Worm (Caenorhabditis elegans) whole organism, young adult: ENCODE measurements around the gene oac-51.
A peak's percentile ranks its signal among the peaks of the same experiment; 100 is the strongest.

ENCODE experiments used
- B0019.2 ChIP-seq: fragments of 200-800 bp; sonication (Bioruptor generic); conservative IDR thresholded peaks from 2 replicates; pipeline ENCODE4 v1.3.6; 2022; ENCODE audit warnings: missing genetic modification reagents, missing genetic modification characterization, missing compliant biosample characterization
- B0035.1 ChIP-seq: sonication (generic microtip); optimal IDR thresholded peaks from 2 replicates; lab custom pipeline; 2016; ENCODE audit warnings: missing genetic modification characterization, mild to moderate bottlenecking, missing compliant biosample characterization, missing genotype, missing genetic modification reagents
- B0336.3 ChIP-seq: fragments of 200-800 bp; sonication (Bioruptor generic); IDR thresholded peaks from 2 replicates; pipeline ENCODE4 v1.3.6; 2022; ENCODE audit warnings: missing genetic modification characterization, missing compliant biosample characterization
- C17E4.6 ChIP-seq: fragments of 200-800 bp; sonication (Bioruptor generic); IDR thresholded peaks from 2 replicates; pipeline ENCODE4 v1.3.6; 2022; ENCODE audit warnings: missing genetic modification reagents, missing genetic modification characterization, missing compliant biosample characterization
- F10E7.11 ChIP-seq: sonication (generic microtip); optimal IDR thresholded peaks from 2 replicates; lab custom pipeline; 2017; ENCODE audit warnings: mild to moderate bottlenecking, missing genetic modification characterization, moderate library complexity, missing compliant biosample characterization
- F23B12.7 ChIP-seq: sonication (generic microtip); optimal IDR thresholded peaks from 2 replicates; lab custom pipeline; 2017; ENCODE audit warnings: missing genetic modification characterization, mild to moderate bottlenecking, missing compliant biosample characterization, antibody characterized with exemption, moderate library complexity; ENCODE audit not compliant: insufficient read depth
- F39B2.1 ChIP-seq: fragments of 200-800 bp; sonication (Bioruptor generic); IDR thresholded peaks from 2 replicates; pipeline ENCODE4 v1.3.6; 2022; ENCODE audit warnings: missing genetic modification reagents, missing genetic modification characterization, missing compliant biosample characterization
- F49E8.2 ChIP-seq: sonication (generic microtip); optimal IDR thresholded peaks from 3 replicates; lab custom pipeline; 2017; ENCODE audit warnings: missing genetic modification characterization, mild to moderate bottlenecking, missing compliant biosample characterization, antibody characterized with exemption, moderate library complexity; ENCODE audit not compliant: insufficient read depth
- F55B11.4 ChIP-seq: sonication (generic microtip); optimal IDR thresholded peaks from 2 replicates; lab custom pipeline; 2016; ENCODE audit warnings: missing compliant biosample characterization, missing genetic modification characterization, borderline replicate concordance; ENCODE audit not compliant: insufficient read depth
- F57C9.4 ChIP-seq: sonication (generic microtip); optimal IDR thresholded peaks from 2 replicates; lab custom pipeline; 2017; ENCODE audit warnings: mild to moderate bottlenecking, missing genetic modification characterization, missing compliant biosample characterization
- ZK185.1 ChIP-seq: sonication (generic microtip); optimal IDR thresholded peaks from 2 replicates; lab custom pipeline; 2016; ENCODE audit warnings: mild to moderate bottlenecking, missing genetic modification characterization, missing compliant biosample characterization; ENCODE audit not compliant: poor library complexity, severe bottlenecking
- akir-1 ChIP-seq: fragments of 200-800 bp; sonication (Bioruptor generic); optimal IDR thresholded peaks from 2 replicates; lab custom pipeline; 2018; ENCODE audit warnings: mild to moderate bottlenecking, missing genetic modification characterization, moderate library complexity, missing compliant biosample characterization
- aptf-3 ChIP-seq: fragments of 200-800 bp; sonication (Bioruptor generic); IDR thresholded peaks from 2 replicates; pipeline ENCODE4 v1.3.6; 2022; ENCODE audit warnings: missing genetic modification characterization, missing compliant biosample characterization
- atf-7 ChIP-seq: sonication (generic microtip); optimal IDR thresholded peaks from 2 replicates; lab custom pipeline; 2017; ENCODE audit warnings: mild to moderate bottlenecking, missing genetic modification characterization, missing compliant biosample characterization
- bed-1 ChIP-seq: fragments of 200-800 bp; sonication (Bioruptor generic); IDR thresholded peaks from 2 replicates; pipeline ENCODE4 v1.3.6; 2022; ENCODE audit warnings: missing genetic modification reagents, missing genetic modification characterization, missing compliant biosample characterization
- cebp-1 ChIP-seq, 2 experiments: fragments of 200-800 bp in 1 of 2; sonication (Bioruptor generic) in 1 of 2; sonication (generic microtip) in 1 of 2; IDR thresholded peaks in 1 of 2; optimal IDR thresholded peaks in 1 of 2; 2 replicates each; pipeline versions ENCODE4 v1.3.6 to Lab custom; 2017 to 2022; ENCODE audit warnings: missing compliant biosample characterization in 2 of 2, missing genetic modification characterization in 2 of 2, mild to moderate bottlenecking in 1 of 2, missing genetic modification reagents in 1 of 2, moderate library complexity in 1 of 2
- ceh-27 ChIP-seq: fragments of 200-800 bp; sonication (Bioruptor generic); optimal IDR thresholded peaks from 2 replicates; lab custom pipeline; 2018; ENCODE audit warnings: mild to moderate bottlenecking, missing genetic modification characterization, moderate library complexity, missing compliant biosample characterization
- ceh-79 ChIP-seq: sonication (generic microtip); optimal IDR thresholded peaks from 2 replicates; lab custom pipeline; 2017; ENCODE audit warnings: mild to moderate bottlenecking, missing genetic modification characterization, missing compliant biosample characterization
- ets-4 ChIP-seq: fragments of 200-800 bp; sonication (Bioruptor generic); optimal IDR thresholded peaks from 2 replicates; lab custom pipeline; 2018; ENCODE audit warnings: mild to moderate bottlenecking, missing genetic modification characterization, missing compliant biosample characterization
- hlh-26 ChIP-seq: fragments of 200-800 bp; sonication (Bioruptor generic); conservative IDR thresholded peaks from 2 replicates; pipeline ENCODE4 v1.3.6; 2022; ENCODE audit warnings: missing genetic modification reagents, missing genetic modification characterization, missing compliant biosample characterization
- hmg-20 ChIP-seq: fragments of 200-800 bp; sonication (Bioruptor generic); IDR thresholded peaks from 2 replicates; pipeline ENCODE4 v1.3.6; 2022; ENCODE audit warnings: missing genetic modification reagents, missing genetic modification characterization, missing compliant biosample characterization
- lin-26 ChIP-seq: fragments of 200-800 bp; sonication (Bioruptor generic); IDR thresholded peaks from 2 replicates; pipeline ENCODE4 v1.3.6; 2022; ENCODE audit warnings: missing genetic modification reagents, missing genetic modification characterization, missing compliant biosample characterization
- lin-54 ChIP-seq: fragments of 200-800 bp; sonication (Bioruptor generic); optimal IDR thresholded peaks from 2 replicates; lab custom pipeline; 2018; ENCODE audit warnings: mild to moderate bottlenecking, missing genetic modification characterization, missing compliant biosample characterization
- lsy-27 ChIP-seq: sonication (generic microtip); optimal IDR thresholded peaks from 2 replicates; lab custom pipeline; 2017; ENCODE audit warnings: missing genetic modification characterization, mild to moderate bottlenecking, missing compliant biosample characterization, antibody characterized with exemption, missing genotype, borderline replicate concordance; ENCODE audit not compliant: insufficient read depth
- madf-3 ChIP-seq: fragments of 200-800 bp; sonication (Bioruptor generic); IDR thresholded peaks from 2 replicates; pipeline ENCODE4 v1.3.6; 2022; ENCODE audit warnings: missing genetic modification reagents, missing genetic modification characterization, missing compliant biosample characterization
- mel-28 ChIP-seq: sonication (generic microtip); optimal IDR thresholded peaks from 2 replicates; lab custom pipeline; 2016; ENCODE audit warnings: borderline replicate concordance, mild to moderate bottlenecking, missing genetic modification characterization, missing compliant biosample characterization
- nfyb-1 ChIP-seq: fragments of 200-800 bp; sonication (Bioruptor generic); IDR thresholded peaks from 2 replicates; pipeline ENCODE4 v1.3.6; 2022; ENCODE audit warnings: missing genetic modification reagents, missing genetic modification characterization, missing compliant biosample characterization
- nhr-80 ChIP-seq: sonication (generic microtip); optimal IDR thresholded peaks from 2 replicates; lab custom pipeline; 2016; ENCODE audit warnings: missing genetic modification characterization, missing compliant biosample characterization
- rpc-1 ChIP-seq, 2 experiments: fragments of 150-350 bp in 1 of 2; sonication (generic microtip) in 1 of 2; optimal IDR thresholded peaks; 2 replicates each; lab custom pipeline; 2014 to 2018; ENCODE audit warnings: missing biosample characterization in 1 of 2, missing genetic modification characterization in 1 of 2, missing genetic modification reagents in 1 of 2, missing genotype in 1 of 2
- snpc-4 ChIP-seq, 5 experiments: fragments of 150-350 bp in 1 of 5; sonication (generic microtip) in 4 of 5; optimal IDR thresholded peaks; 2 replicates each; lab custom pipeline; 2014 to 2018; ENCODE audit warnings: missing genetic modification characterization in 5 of 5, missing biosample characterization in 3 of 5, antibody characterized with exemption in 2 of 5, mild to moderate bottlenecking in 2 of 5, missing compliant biosample characterization in 2 of 5, missing genotype in 2 of 5, moderate library complexity in 2 of 5, missing genetic modification reagents in 1 of 5
- tbp1 ChIP-seq: fragments of 200-800 bp; sonication (Bioruptor generic); optimal IDR thresholded peaks from 2 replicates; lab custom pipeline; 2018; ENCODE audit warnings: mild to moderate bottlenecking, missing genetic modification characterization, missing compliant biosample characterization
- zfh-2 ChIP-seq: fragments of 200-800 bp; sonication (Bioruptor generic); conservative IDR thresholded peaks from 2 replicates; pipeline ENCODE4 v1.3.6; 2022; ENCODE audit warnings: missing genetic modification reagents, missing genetic modification characterization, missing compliant biosample characterization
- zim-3 ChIP-seq: sonication (generic microtip); optimal IDR thresholded peaks from 2 replicates; lab custom pipeline; 2017; ENCODE audit warnings: mild to moderate bottlenecking, missing genetic modification characterization, moderate library complexity, missing compliant biosample characterization
- ztf-22 ChIP-seq: fragments of 200-800 bp; sonication (Bioruptor generic); optimal IDR thresholded peaks from 2 replicates; lab custom pipeline; 2018; ENCODE audit warnings: mild to moderate bottlenecking, missing genetic modification characterization, moderate library complexity, missing compliant biosample characterization
- ztf-26 ChIP-seq: sonication (generic microtip); optimal IDR thresholded peaks from 2 replicates; lab custom pipeline; 2017; ENCODE audit warnings: missing genetic modification characterization, missing compliant biosample characterization
- ztf-28 ChIP-seq: fragments of 200-800 bp; sonication (Bioruptor generic); IDR thresholded peaks from 2 replicates; pipeline ENCODE4 v1.3.6; 2022; ENCODE audit warnings: missing genetic modification reagents, missing genetic modification characterization, missing compliant biosample characterization
- ztf-6 ChIP-seq: fragments of 200-800 bp; sonication (Bioruptor generic); IDR thresholded peaks from 2 replicates; pipeline ENCODE4 v1.3.6; 2022; ENCODE audit warnings: missing genetic modification reagents, missing genetic modification characterization, missing compliant biosample characterization

The oac-51 gene

DNA sequence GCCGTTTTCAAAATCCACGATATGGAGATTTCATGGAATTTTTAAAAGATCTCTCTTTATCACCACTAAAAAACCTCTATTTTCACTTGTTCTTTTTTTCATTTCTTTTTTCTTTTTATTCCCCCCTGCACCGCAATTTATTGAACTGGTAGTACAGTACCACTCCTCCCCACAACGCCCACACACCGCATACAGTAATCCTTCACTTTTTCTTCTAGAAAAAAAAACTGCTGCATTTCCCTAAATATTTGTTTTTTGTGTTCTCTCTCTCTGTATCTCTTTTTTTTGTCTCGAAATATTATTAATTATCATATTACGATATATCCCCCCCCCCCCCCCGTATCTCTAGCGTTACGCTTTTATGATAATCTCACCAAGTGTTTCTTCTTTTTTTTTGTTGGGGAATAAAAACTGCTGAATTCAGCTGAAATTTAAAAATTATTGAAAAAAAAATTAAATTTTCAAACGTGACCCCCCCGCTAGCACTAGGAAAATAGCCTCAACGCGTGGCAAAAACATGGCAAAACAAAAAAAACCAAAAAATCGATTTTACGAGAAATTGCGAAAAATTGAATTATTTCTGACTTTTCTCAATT is 19.7 kb upstream of the oac-51 start, which contains the start of gene Y24D9B.1 (continued):
- TF ChIP-seq ceh-79 (tag; lab: Kevin White, UChicago): no peak
- no peak for TF ChIP-seq hmg-20
- TF ChIP-seq lin-54 (GFP tag; lab: Kevin White, UChicago): peak; percentile 1
- no peak for TF ChIP-seq nhr-80
- no peak for TF ChIP-seq bed-1 (GFP tag; lab: Robert Waterston, UW)
- no peak for TF ChIP-seq ets-4 (GFP tag; lab: Kevin White, UChicago)
- TF ChIP-seq ceh-27 (GFP tag; lab: Kevin White, UChicago): no peak
- TF ChIP-seq zim-3 (tag; lab: Kevin White, UChicago): no peak
- peak; percentile 36; the same call in 1 of the 2 replicates for TF ChIP-seq lin-26 (GFP tag; lab: Robert Waterston, UW)
- 0 out of 2 replicates have a peak, but pooled peaks have one; percentile 10 for TF ChIP-seq F39B2.1
- TF ChIP-seq ztf-22 (GFP tag; lab: Kevin White, UChicago): no peak
- TF ChIP-seq rpc-1 (optimal IDR thresholded peaks at IDR 0.05; lab: Kevin White, UChicago): no peak
- no peak for TF ChIP-seq rpc-1 (tag; optimal IDR thresholded peaks at IDR 0.05; lab: Kevin White, UChicago)
- TF ChIP-seq ztf-28 (GFP tag; lab: Robert Waterston, UW): no peak
- 0 out of 2 replicates have a peak, but pooled peaks have one; percentile 9 for TF ChIP-seq B0336.3
- no peak for TF ChIP-seq F57C9.4 (tag; lab: Kevin White, UChicago)
- no peak for TF ChIP-seq F10E7.11 (tag; lab: Kevin White, UChicago)
- no peak for TF ChIP-seq B0035.1 (tag; lab: Kevin White, UChicago)
- TF ChIP-seq atf-7: no peak
- no peak for TF ChIP-seq zfh-2 (GFP tag; lab: Robert Waterston, UW)
- no peak for TF ChIP-seq cebp-1 (GFP tag; IDR thresholded peaks at IDR 0.05; lab: Robert Waterston, UW)
- TF ChIP-seq cebp-1 (tag; optimal IDR thresholded peaks at IDR 0.05; lab: Kevin White, UChicago): no peak
- TF ChIP-seq ztf-26 (tag; lab: Kevin White, UChicago): no peak
- TF ChIP-seq lsy-27 (tag; lab: Kevin White, UChicago): no peak
- TF ChIP-seq tbp1 (GFP tag; lab: Kevin White, UChicago): no peak
- no peak for TF ChIP-seq ZK185.1 (tag; lab: Kevin White, UChicago)
- peak; percentile 3 for TF ChIP-seq F49E8.2 (tag; lab: Kevin White, UChicago)
- no peak for TF ChIP-seq mel-28 (tag; lab: Kevin White, UChicago)
- TF ChIP-seq F55B11.4: no peak
- TF ChIP-seq F23B12.7: no peak
- TF ChIP-seq snpc-4 (GFP tag; optimal IDR thresholded peaks at IDR 0.05; lab: Kevin White, UChicago): no peak
- TF ChIP-seq snpc-4 (tag; optimal IDR thresholded peaks at IDR 0.05; lab: Kevin White, UChicago): no peak
- no peak for TF ChIP-seq aptf-3 (GFP tag; lab: Robert Waterston, UW)
- no peak for TF ChIP-seq madf-3
- TF ChIP-seq ztf-6 (GFP tag; lab: Robert Waterston, UW): no peak
- no peak for TF ChIP-seq B0019.2 (GFP tag; lab: Robert Waterston, UW)

DNA sequence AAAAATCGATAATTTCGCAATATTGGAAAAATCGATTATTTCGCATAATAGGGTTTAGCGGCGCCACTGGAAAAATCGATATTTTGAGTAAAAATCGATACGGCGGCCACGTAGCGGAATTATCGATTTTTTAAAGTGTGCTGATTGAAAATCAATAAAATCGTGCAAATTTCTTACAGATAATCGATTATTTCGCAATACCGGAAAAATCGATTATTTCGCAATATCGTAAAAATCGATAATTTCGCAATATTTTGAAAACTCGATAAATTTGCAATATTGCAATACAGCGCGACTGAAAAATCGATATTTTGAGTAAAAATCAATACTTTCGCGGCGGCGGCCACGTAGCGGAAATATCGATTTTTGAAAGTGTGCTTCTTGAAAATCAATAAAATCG is 19.0 kb upstream of the oac-51 start:
- TF ChIP-seq F10E7.11 (tag; lab: Kevin White, UChicago) (no peak), cebp-1 (GFP tag; IDR thresholded peaks at IDR 0.05; lab: Robert Waterston, UW) (peak; percentile 75), cebp-1 (tag; optimal IDR thresholded peaks at IDR 0.05; lab: Kevin White, UChicago) (peak; percentile 79)

DNA sequence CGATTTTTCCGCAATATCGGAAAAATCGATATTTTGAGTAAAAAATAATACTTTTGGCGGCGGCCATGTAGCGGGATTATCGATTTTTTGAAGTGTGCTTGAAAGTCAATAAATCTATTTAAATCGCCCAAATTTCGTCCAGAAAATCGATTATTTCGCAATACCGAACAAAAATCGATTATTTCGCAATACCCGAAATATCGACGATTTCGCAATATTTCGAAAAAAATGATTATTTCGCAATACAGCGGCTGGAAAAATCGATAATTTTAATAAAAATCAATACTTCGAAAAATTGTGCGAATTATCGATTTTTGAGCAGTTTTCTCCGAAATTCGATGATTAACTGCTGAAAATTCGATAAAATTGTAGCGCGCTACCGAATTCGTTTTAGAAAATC is 18.5 kb upstream of the oac-51 start:
- no peak for TF ChIP-seq hlh-26 (GFP tag; lab: Robert Waterston, UW)
- TF ChIP-seq aptf-3 (GFP tag; lab: Robert Waterston, UW): no peak
- no peak for TF ChIP-seq bed-1 (GFP tag; lab: Robert Waterston, UW)
- TF ChIP-seq nfyb-1: no peak
- no peak for TF ChIP-seq C17E4.6 (GFP tag; lab: Robert Waterston, UW)
- TF ChIP-seq akir-1 (GFP tag; lab: Kevin White, UChicago): no peak
- TF ChIP-seq cebp-1 (GFP tag; IDR thresholded peaks at IDR 0.05; lab: Robert Waterston, UW): peak; percentile 77
- peak; percentile 95 for TF ChIP-seq cebp-1 (tag; optimal IDR thresholded peaks at IDR 0.05; lab: Kevin White, UChicago)
